Worm (Caenorhabditis elegans) whole organism, L3 larva: ENCODE measurements around the gene fbxb-112.

ENCODE experiments used
- R02D3.7 ChIP-seq: fragments of 150-350 bp; optimal IDR thresholded peaks from 2 replicates; lab custom pipeline; 2014; ENCODE audit warnings: missing biosample characterization, missing genetic modification characterization
- ZK546.5 ChIP-seq: sonication (generic microtip); optimal IDR thresholded peaks from 2 replicates; lab custom pipeline; 2017; ENCODE audit warnings: missing biosample characterization, missing genetic modification characterization
- aly-2 ChIP-seq: fragments of 150-350 bp; optimal IDR thresholded peaks from 2 replicates; lab custom pipeline; 2014; ENCODE audit warnings: missing biosample characterization, missing genetic modification characterization
- ama-1 ChIP-seq: fragments of 150-350 bp; optimal IDR thresholded peaks from 2 replicates; lab custom pipeline; 2018
- ceh-16 ChIP-seq: sonication (generic microtip); optimal IDR thresholded peaks from 2 replicates; lab custom pipeline; 2017; ENCODE audit warnings: missing biosample characterization, missing genetic modification characterization
- ceh-28 ChIP-seq: fragments of 150-350 bp; optimal IDR thresholded peaks from 2 replicates; lab custom pipeline; 2014; ENCODE audit warnings: missing biosample characterization, missing genetic modification reagents, missing genetic modification characterization
- ceh-82 ChIP-seq: fragments of 150-350 bp; optimal IDR thresholded peaks from 2 replicates; lab custom pipeline; 2014; ENCODE audit warnings: missing biosample characterization, missing genetic modification characterization
- ceh-9 ChIP-seq: sonication (generic microtip); optimal IDR thresholded peaks from 2 replicates; lab custom pipeline; 2018; ENCODE audit warnings: missing biosample characterization, missing genetic modification characterization
- daf-12 ChIP-seq: fragments of 150-350 bp; optimal IDR thresholded peaks from 2 replicates; lab custom pipeline; 2014; ENCODE audit warnings: missing biosample characterization, missing genetic modification reagents, missing genetic modification characterization
- egl-27 ChIP-seq: sonication (generic microtip); optimal IDR thresholded peaks from 4 replicates; lab custom pipeline; 2017; ENCODE audit warnings: missing biosample characterization, missing genetic modification reagents, missing genetic modification characterization
- egl-5 ChIP-seq: fragments of 150-350 bp; optimal IDR thresholded peaks from 2 replicates; lab custom pipeline; 2017; ENCODE audit warnings: missing biosample characterization, missing genetic modification reagents, missing genetic modification characterization, inconsistent platforms
- elt-2 ChIP-seq: sonication (generic microtip); optimal IDR thresholded peaks from 2 replicates; lab custom pipeline; 2016; ENCODE audit warnings: missing genetic modification reagents, mild to moderate bottlenecking, missing genetic modification characterization, missing compliant biosample characterization
- elt-3 ChIP-seq, 3 experiments: fragments of 150-350 bp in 1 of 3; sonication (generic microtip) in 2 of 3; optimal IDR thresholded peaks; 2 replicates in 2 of 3; 4 replicates in 1 of 3; lab custom pipeline; 2014 to 2017; ENCODE audit warnings: missing biosample characterization in 3 of 3, missing genetic modification characterization in 3 of 3
- eor-1 ChIP-seq, 2 experiments: fragments of 150-350 bp; optimal IDR thresholded peaks; 2 replicates each; lab custom pipeline; 2014 to 2018; ENCODE audit warnings: missing biosample characterization in 2 of 2, missing genetic modification characterization in 2 of 2
- fkh-10 ChIP-seq: sonication (generic microtip); optimal IDR thresholded peaks from 2 replicates; lab custom pipeline; 2017; ENCODE audit warnings: missing biosample characterization, missing genetic modification reagents, missing genetic modification characterization
- fkh-2 ChIP-seq: fragments of 150-350 bp; optimal IDR thresholded peaks from 2 replicates; lab custom pipeline; 2014; ENCODE audit warnings: missing biosample characterization, missing genetic modification reagents, missing genetic modification characterization
- fos-1 ChIP-seq: fragments of 150-350 bp; optimal IDR thresholded peaks from 2 replicates; lab custom pipeline; 2014; ENCODE audit warnings: missing biosample characterization, missing genetic modification characterization
- hmg-11 ChIP-seq: sonication (generic microtip); optimal IDR thresholded peaks from 2 replicates; lab custom pipeline; 2016; ENCODE audit warnings: missing genetic modification characterization, missing compliant biosample characterization
- jun-1 ChIP-seq: fragments of 150-350 bp; optimal IDR thresholded peaks from 2 replicates; lab custom pipeline; 2014; ENCODE audit warnings: missing biosample characterization, missing genetic modification reagents, missing genetic modification characterization
- lin-15B ChIP-seq: fragments of 150-350 bp; optimal IDR thresholded peaks from 2 replicates; lab custom pipeline; 2014; ENCODE audit warnings: missing biosample characterization, missing genetic modification characterization
- lin-39 ChIP-seq: fragments of 150-350 bp; optimal IDR thresholded peaks from 2 replicates; lab custom pipeline; 2018; ENCODE audit warnings: missing biosample characterization, missing genetic modification reagents, missing genetic modification characterization
- lsy-12 ChIP-seq: sonication (generic microtip); optimal IDR thresholded peaks from 2 replicates; lab custom pipeline; 2016; ENCODE audit warnings: mild to moderate bottlenecking, missing genetic modification characterization, missing compliant biosample characterization
- mml-1 ChIP-seq: fragments of 150-350 bp; sonication (generic microtip); optimal IDR thresholded peaks from 3 replicates; lab custom pipeline; 2014; ENCODE audit warnings: missing biosample characterization, missing genetic modification characterization
- nfya-1 ChIP-seq: sonication (generic microtip); optimal IDR thresholded peaks from 2 replicates; lab custom pipeline; 2017; ENCODE audit warnings: missing genetic modification characterization, mild to moderate bottlenecking, missing compliant biosample characterization, antibody characterized with exemption, moderate library complexity; ENCODE audit not compliant: insufficient read depth
- nhr-11 ChIP-seq: fragments of 150-350 bp; optimal IDR thresholded peaks from 2 replicates; lab custom pipeline; 2014; ENCODE audit warnings: missing biosample characterization, missing genetic modification characterization
- nhr-23 ChIP-seq: fragments of 150-350 bp; optimal IDR thresholded peaks from 2 replicates; lab custom pipeline; 2014; ENCODE audit warnings: missing biosample characterization, missing genetic modification reagents, missing genetic modification characterization
- nhr-237 ChIP-seq: fragments of 150-350 bp; optimal IDR thresholded peaks from 2 replicates; lab custom pipeline; 2014; ENCODE audit warnings: missing biosample characterization, missing genetic modification characterization
- nhr-25 ChIP-seq: sonication (generic microtip); optimal IDR thresholded peaks from 2 replicates; lab custom pipeline; 2017; ENCODE audit warnings: missing biosample characterization, missing genetic modification characterization
- nhr-28 ChIP-seq: fragments of 150-350 bp; optimal IDR thresholded peaks from 2 replicates; lab custom pipeline; 2014; ENCODE audit warnings: missing biosample characterization, missing genetic modification characterization
- nhr-43 ChIP-seq: sonication (generic microtip); optimal IDR thresholded peaks from 2 replicates; lab custom pipeline; 2016; ENCODE audit warnings: mild to moderate bottlenecking, missing genetic modification characterization, missing compliant biosample characterization; ENCODE audit not compliant: poor library complexity, severe bottlenecking
- nhr-67 ChIP-seq: fragments of 150-350 bp; optimal IDR thresholded peaks from 2 replicates; lab custom pipeline; 2014; ENCODE audit warnings: missing biosample characterization, missing genetic modification characterization
- nhr-76 ChIP-seq: fragments of 150-350 bp; sonication (generic microtip); optimal IDR thresholded peaks from 5 replicates; lab custom pipeline; 2014; ENCODE audit warnings: missing biosample characterization, missing genetic modification characterization
- nhr-77 ChIP-seq: fragments of 150-350 bp; optimal IDR thresholded peaks from 2 replicates; lab custom pipeline; 2014; ENCODE audit warnings: missing biosample characterization, missing genetic modification characterization
- pha-4 ChIP-seq: fragments of 150-350 bp; optimal IDR thresholded peaks from 2 replicates; lab custom pipeline; 2014; ENCODE audit warnings: missing biosample characterization, missing genetic modification reagents, missing genetic modification characterization
- pqm-1 ChIP-seq: fragments of 150-350 bp; optimal IDR thresholded peaks from 2 replicates; lab custom pipeline; 2017; ENCODE audit warnings: missing biosample characterization, missing genetic modification characterization, inconsistent platforms
- sea-2 ChIP-seq: fragments of 150-350 bp; sonication (generic microtip); optimal IDR thresholded peaks from 4 replicates; lab custom pipeline; 2014; ENCODE audit warnings: missing biosample characterization, missing genetic modification reagents, missing genetic modification characterization
- skn-1 ChIP-seq: fragments of 150-350 bp; optimal IDR thresholded peaks from 2 replicates; lab custom pipeline; 2014; ENCODE audit warnings: missing biosample characterization, missing genetic modification characterization
- snpc-4 ChIP-seq: fragments of 150-350 bp; optimal IDR thresholded peaks from 2 replicates; lab custom pipeline; 2014; ENCODE audit warnings: missing biosample characterization, missing genetic modification characterization
- tbx-2 ChIP-seq: sonication (generic microtip); optimal IDR thresholded peaks from 2 replicates; lab custom pipeline; 2016; ENCODE audit warnings: mild to moderate bottlenecking, missing genetic modification characterization, missing compliant biosample characterization
- unc-62 ChIP-seq: fragments of 150-350 bp; sonication (generic microtip); optimal IDR thresholded peaks from 4 replicates; lab custom pipeline; 2014; ENCODE audit warnings: missing biosample characterization, missing genetic modification reagents, missing genetic modification characterization
- zag-1 ChIP-seq: fragments of 150-350 bp; optimal IDR thresholded peaks from 2 replicates; lab custom pipeline; 2014; ENCODE audit warnings: missing biosample characterization, missing genetic modification characterization
- ztf-11 ChIP-seq: fragments of 150-350 bp; optimal IDR thresholded peaks from 2 replicates; lab custom pipeline; 2014; ENCODE audit warnings: missing biosample characterization, missing genetic modification characterization
- ztf-4 ChIP-seq: fragments of 150-350 bp; optimal IDR thresholded peaks from 2 replicates; lab custom pipeline; 2014; ENCODE audit warnings: missing biosample characterization, missing genetic modification characterization

The fbxb-112 gene

ce11 chrII:3515384-3516053, 24.6 kb downstream of the fbxb-112 start, which contains the start of the genes Y49F6B.14 and clec-125:
Y49F6B.14 (minus strand) TSS chrII:3515484.
clec-125 (plus strand) TSS chrII:3516003.
- TF ChIP-seq lsy-12 (tag; lab: Kevin White, UChicago), result no peak
- no peak for TF ChIP-seq nhr-67 (tag; lab: Kevin White, UChicago)
- no peak for TF ChIP-seq fkh-10
- no peak for TF ChIP-seq unc-62 (GFP tag; lab: Kevin White, UChicago)
- TF ChIP-seq nfya-1, result no peak
- TF ChIP-seq jun-1 (tag; lab: Kevin White, UChicago), result no peak

ce11 chrII:3516175-3516574, 25.3 kb downstream of the fbxb-112 start:
- TF ChIP-seq ceh-9 (tag; lab: Kevin White, UChicago) (no peak), daf-12 (tag; lab: Kevin White, UChicago) (no peak), sea-2 (GFP tag; lab: Kevin White, UChicago) (no peak), mml-1 (no peak), eor-1 (tag; optimal IDR thresholded peaks at IDR 0.05; lab: Kevin White, UChicago) (no peak), nhr-28 (tag; lab: Kevin White, UChicago) (no peak), fos-1 (no peak), ZK546.5 (tag; lab: Kevin White, UChicago) (no peak), nhr-77 (no peak), zag-1 (tag; lab: Kevin White, UChicago) (no peak), ceh-16 (no peak), nhr-11 (tag; lab: Kevin White, UChicago) (no peak), elt-3 (tag; optimal IDR thresholded peaks at IDR 0.05; lab: Kevin White, UChicago) (no peak)
- TF ChIP-seq, all 47 proteins: peak for 0

DNA sequence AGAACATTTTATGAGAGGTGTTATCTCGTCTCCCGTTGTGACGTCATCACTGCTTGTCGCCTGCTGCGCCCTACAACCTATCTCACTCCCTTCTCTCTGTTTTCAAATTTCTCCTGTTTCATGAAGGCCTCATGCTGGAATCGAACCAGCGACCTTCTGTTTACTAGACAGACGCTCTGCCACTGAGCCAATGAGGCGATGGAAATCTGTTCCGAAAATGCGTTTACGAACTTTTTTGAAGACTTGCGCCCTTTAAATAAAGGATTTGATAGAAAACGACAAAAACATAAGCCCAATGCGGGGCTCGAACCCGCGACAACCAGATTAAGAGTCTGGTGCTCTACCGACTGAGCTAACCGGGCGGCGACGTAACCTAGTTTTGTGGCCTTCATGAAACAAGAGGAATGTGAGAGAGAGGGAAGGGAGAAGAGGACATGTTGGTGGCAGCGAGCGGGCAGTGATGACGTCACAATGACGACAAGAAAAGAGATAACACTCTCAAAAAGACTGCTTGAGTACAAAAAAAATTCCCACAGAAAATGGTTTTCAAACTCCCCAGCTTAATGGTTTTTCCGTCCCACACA, 28.2 kb downstream of the fbxb-112 start, which contains the start of gene clec-126:
Gene clec-126, plus strand, starts transcription at position 534 of the 584 bp plus-strand sequence.
- TF ChIP-seq nfya-1 (peak; percentile 87), nhr-76 (no peak), hmg-11 (peak; percentile 71), skn-1 (tag; lab: Kevin White, UChicago) (peak; percentile 21), nhr-11 (tag; lab: Kevin White, UChicago) (no peak), aly-2 (no peak), tbx-2 (tag; lab: Kevin White, UChicago) (peak; percentile 69), egl-27 (tag; lab: Kevin White, UChicago) (peak; percentile 72), nhr-23 (tag; lab: Kevin White, UChicago) (peak; percentile 45), lsy-12 (tag; lab: Kevin White, UChicago) (peak; percentile 79), egl-5 (tag; lab: Kevin White, UChicago) (peak; percentile 70), fkh-2 (no peak), elt-2 (tag; lab: Kevin White, UChicago) (peak; percentile 78), lin-15B (tag; lab: Kevin White, UChicago) (peak; percentile 51), fos-1 (no peak), pqm-1 (peak; percentile 21), ama-1 (lab: Kevin White, UChicago) (peak; percentile 55), nhr-25 (tag; lab: Kevin White, UChicago) (peak; percentile 76), ztf-4 (peak; percentile 49), nhr-43 (peak; percentile 39), ceh-28 (peak; percentile 18), nhr-67 (tag; lab: Kevin White, UChicago) (no peak), snpc-4 (tag; lab: Kevin White, UChicago) (peak; percentile 29), lin-39 (tag; lab: Kevin White, UChicago) (peak; percentile 76), jun-1 (tag; lab: Kevin White, UChicago) (peak; percentile 58), R02D3.7 (tag; lab: Kevin White, UChicago) (peak; percentile 17), ceh-16 (peak; percentile 61), elt-3 (tag; optimal IDR thresholded peaks at IDR 0.05; lab: Kevin White, UChicago) (peak in 1 of 3 experiments; percentile 10), pha-4 (tag; lab: Kevin White, UChicago) (peak; percentile 59), nhr-237 (tag; lab: Kevin White, UChicago) (no peak), ztf-11 (no peak), ceh-82 (tag; lab: Kevin White, UChicago) (peak; percentile 19)
